Fruit fly (Drosophila melanogaster): ENCODE measurements around the gene CG9121.

CG9121 gene

DNA sequence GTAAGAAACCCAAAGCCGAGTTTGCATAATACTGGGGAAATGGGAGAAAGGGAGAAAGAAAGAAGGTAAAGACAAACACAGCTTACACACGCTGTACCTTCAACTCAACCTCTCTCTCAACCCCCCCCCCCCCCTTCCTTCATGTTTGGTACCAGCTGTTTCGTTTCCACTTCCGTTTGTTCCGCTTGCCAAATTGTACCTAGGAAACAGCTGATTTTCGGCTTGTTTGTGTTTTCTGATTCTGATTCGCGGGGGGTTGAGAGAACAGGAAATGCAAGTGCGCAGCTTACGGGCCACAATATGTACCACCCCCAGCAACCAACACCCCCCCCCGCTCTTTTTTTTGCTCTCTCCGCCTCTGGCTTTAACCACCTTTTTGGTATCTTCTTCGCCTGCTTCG lies 13.1 kb upstream of the CG9121 start (continued):
- no peak for TF ChIP-seq danr (GFP tag; IDR thresholded peaks at IDR 0.05)
- TF ChIP-seq Hmr (GFP tag; optimal IDR thresholded peaks at IDR 0.05) = no peak
- no peak for TF ChIP-seq CG6683 (GFP tag; optimal IDR thresholded peaks at IDR 0.05)
- no peak for TF ChIP-seq CG12659 (GFP tag; optimal IDR thresholded peaks at IDR 0.05)
- TF ChIP-seq Ada2b (GFP tag; IDR thresholded peaks at IDR 0.05) = no peak
- TF ChIP-seq CG18764 (GFP tag; optimal IDR thresholded peaks at IDR 0.05) = no peak
- TF ChIP-seq eve (GFP tag; optimal IDR thresholded peaks at IDR 0.05) = no peak
- TF ChIP-seq CG11247 (GFP tag; IDR thresholded peaks at IDR 0.05) = no peak
- TF ChIP-seq Hr51 (GFP tag; optimal IDR thresholded peaks at IDR 0.05) = peak in 1 of 2 experiments; percentile 34
- no peak for TF ChIP-seq Bdp1 (GFP tag; optimal IDR thresholded peaks at IDR 0.05)
- no peak for TF ChIP-seq Kr (GFP tag; optimal IDR thresholded peaks at IDR 0.05)
- TF ChIP-seq al (GFP tag; IDR thresholded peaks at IDR 0.05) = no peak
- no peak for TF ChIP-seq gt (GFP tag; IDR thresholded peaks at IDR 0.05)
- no peak for TF ChIP-seq CG3995 (GFP tag; optimal IDR thresholded peaks at IDR 0.05)
- TF ChIP-seq wek (GFP tag; optimal IDR thresholded peaks at IDR 0.05) = peak; percentile 26
- no peak for TF ChIP-seq CG4854 (GFP tag; optimal IDR thresholded peaks at IDR 0.05)
- no peak for TF ChIP-seq vfl (GFP tag; optimal IDR thresholded peaks at IDR 0.05)
- no peak for TF ChIP-seq chm (GFP tag; IDR thresholded peaks at IDR 0.05)
- no peak for TF ChIP-seq bab2 (GFP tag; optimal IDR thresholded peaks at IDR 0.05)
- no peak for TF ChIP-seq CG14050 (GFP tag; IDR thresholded peaks at IDR 0.05)
- TF ChIP-seq ac (GFP tag; optimal IDR thresholded peaks at IDR 0.05) = no peak
- TF ChIP-seq gem (tag; optimal IDR thresholded peaks at IDR 0.05) = no peak
- no peak for TF ChIP-seq Dfd (GFP tag; optimal IDR thresholded peaks at IDR 0.05)
- TF ChIP-seq zen (tag; optimal IDR thresholded peaks at IDR 0.05) = no peak
- no peak for TF ChIP-seq fd102C (GFP tag; optimal IDR thresholded peaks at IDR 0.05)
- no peak for TF ChIP-seq CG16815 (GFP tag; optimal IDR thresholded peaks at IDR 0.05)
- no peak for TF ChIP-seq CG8290 (GFP tag; optimal IDR thresholded peaks at IDR 0.05)
- peak in 1 of 2 experiments; percentile 46 for TF ChIP-seq CG8290 (tag; optimal IDR thresholded peaks at IDR 0.05)
- no peak for TF ChIP-seq CG3065 (GFP tag; optimal IDR thresholded peaks at IDR 0.05)
- TF ChIP-seq dmrt99B (tag; optimal IDR thresholded peaks at IDR 0.05) = no peak
- TF ChIP-seq CG43689 (GFP tag; IDR thresholded peaks at IDR 0.05) = no peak
- no peak for TF ChIP-seq CG16813 (GFP tag; IDR thresholded peaks at IDR 0.05; ENCODE audit: partially characterized antibody)
- TF ChIP-seq Neu2 (GFP tag; optimal IDR thresholded peaks at IDR 0.05; ENCODE audit: borderline replicate concordance) = no peak
- no peak for TF ChIP-seq cato (GFP tag; optimal IDR thresholded peaks at IDR 0.05; ENCODE audit: borderline replicate concordance)
- TF ChIP-seq Sin3A (optimal IDR thresholded peaks at IDR 0.05) = no peak
- TF ChIP-seq CG6272 (GFP tag; IDR thresholded peaks at IDR 0.05) = no peak
- no peak for TF ChIP-seq zf30C (GFP tag; optimal IDR thresholded peaks at IDR 0.05)
- no peak for TF ChIP-seq D (optimal IDR thresholded peaks at IDR 0.05)
- TF ChIP-seq D (GFP tag; optimal IDR thresholded peaks at IDR 0.05) = no peak
- no peak for TF ChIP-seq Hand (GFP tag; optimal IDR thresholded peaks at IDR 0.05)
- TF ChIP-seq Six4 (GFP tag; optimal IDR thresholded peaks at IDR 0.05) = no peak
- no peak for TF ChIP-seq fu2 (GFP tag; optimal IDR thresholded peaks at IDR 0.05)
- TF ChIP-seq lmd (GFP tag; IDR thresholded peaks at IDR 0.05) = no peak
- no peak for TF ChIP-seq CG1832 (GFP tag; optimal IDR thresholded peaks at IDR 0.05)
- no peak for TF ChIP-seq Bteb2 (GFP tag; optimal IDR thresholded peaks at IDR 0.05)
- TF ChIP-seq sr (GFP tag; IDR thresholded peaks at IDR 0.05) = no peak
- no peak for TF ChIP-seq crc (GFP tag; optimal IDR thresholded peaks at IDR 0.05)
- no peak for TF ChIP-seq Med (GFP tag)
- TF ChIP-seq CG13894 (tag; optimal IDR thresholded peaks at IDR 0.05) = peak; percentile 34
- no peak for TF ChIP-seq pan (optimal IDR thresholded peaks at IDR 0.05)
- TF ChIP-seq pan (GFP tag; optimal IDR thresholded peaks at IDR 0.05 in 1 of 2, IDR thresholded peaks at IDR 0.05 in 1 of 2) = no peak
- TF ChIP-seq CG17385 (GFP tag; optimal IDR thresholded peaks at IDR 0.05) = no peak
- no peak for TF ChIP-seq grau (tag; optimal IDR thresholded peaks at IDR 0.05)

Measured in whole organism, embryonic.